Fruit fly (Drosophila melanogaster): Measurements from ENCODE around the gene CG42337.
A peak's percentile ranks its signal among the peaks of the same experiment; 100 is the strongest.

The CG42337 gene

DNA sequence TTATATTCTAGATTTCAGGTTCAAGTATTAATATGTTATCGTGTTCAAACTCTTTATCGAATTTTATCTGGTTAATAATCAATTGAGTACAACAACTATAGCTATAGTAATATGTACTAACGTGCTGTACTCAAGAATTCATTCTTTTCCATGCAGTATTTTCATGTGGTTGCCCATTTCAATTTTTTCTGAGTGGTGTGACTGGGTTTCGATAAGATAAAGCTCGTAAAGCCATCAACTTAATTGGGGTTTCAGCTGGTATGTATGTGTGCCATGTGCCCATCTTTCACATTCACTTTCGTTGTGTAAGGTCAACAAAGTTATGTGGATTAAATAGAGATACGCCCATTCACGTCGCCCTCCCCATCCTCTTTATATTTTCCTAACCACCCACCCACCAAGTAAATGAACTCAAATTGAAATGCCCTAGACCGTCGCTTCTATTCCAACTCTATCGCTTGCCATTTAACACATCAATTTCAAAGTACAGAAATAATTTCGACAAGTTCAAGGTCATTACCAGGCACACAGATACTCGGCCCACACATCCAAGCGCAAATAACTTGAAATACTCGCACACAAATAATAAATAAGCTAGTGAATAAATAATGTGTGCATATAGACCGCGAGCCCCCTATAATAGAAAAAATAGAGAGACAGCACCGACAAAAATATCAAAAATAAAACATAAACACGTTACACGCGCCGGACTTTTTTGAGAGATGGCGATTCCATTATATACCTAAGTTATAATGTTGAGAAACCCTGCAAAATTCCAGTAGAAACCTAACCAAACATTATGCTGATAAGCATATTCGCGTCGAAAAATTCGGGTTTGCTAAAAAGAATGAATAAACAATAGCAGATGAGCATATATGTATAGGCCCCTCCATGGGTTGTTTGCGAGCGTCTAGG lies 11.7 kb upstream of the CG42337 start (continued):
- no peak for TF ChIP-seq nerfin-1 (tag; optimal IDR thresholded peaks at IDR 0.05)
- TF ChIP-seq CG12071 (GFP tag; optimal IDR thresholded peaks at IDR 0.05): peak; percentile 4
- no peak for TF ChIP-seq CG11085 (GFP tag; IDR thresholded peaks at IDR 0.05)
- TF ChIP-seq Elba2 (GFP tag; optimal IDR thresholded peaks at IDR 0.05): no peak
- TF ChIP-seq exex (tag; optimal IDR thresholded peaks at IDR 0.05): peak; percentile 78
- peak; percentile 32 for TF ChIP-seq gem (tag; optimal IDR thresholded peaks at IDR 0.05)
- no peak for TF ChIP-seq Dll (GFP tag; IDR thresholded peaks at IDR 0.05; ENCODE audit: partially characterized antibody)
- TF ChIP-seq Doc2 (GFP tag; IDR thresholded peaks at IDR 0.05): no peak
- TF ChIP-seq CG15269 (tag; optimal IDR thresholded peaks at IDR 0.05): no peak
- no peak for TF ChIP-seq slp2 (GFP tag; optimal IDR thresholded peaks at IDR 0.05)
- TF ChIP-seq oc (tag; optimal IDR thresholded peaks at IDR 0.05): no peak
- no peak for TF ChIP-seq CG2889 (GFP tag; IDR thresholded peaks at IDR 0.05)
- no peak for TF ChIP-seq CG5180 (GFP tag; optimal IDR thresholded peaks at IDR 0.05)
- TF ChIP-seq CG33557 (GFP tag; optimal IDR thresholded peaks at IDR 0.05): peak; percentile 14
- peak; percentile 59 for TF ChIP-seq bab2 (GFP tag; optimal IDR thresholded peaks at IDR 0.05)
- no peak for TF ChIP-seq dati (GFP tag; IDR thresholded peaks at IDR 0.05)
- no peak for TF ChIP-seq CG33213 (GFP tag; optimal IDR thresholded peaks at IDR 0.05)
- no peak for TF ChIP-seq CG11093 (GFP tag; IDR thresholded peaks at IDR 0.05)
- TF ChIP-seq CG15011 (GFP tag; optimal IDR thresholded peaks at IDR 0.05): peak; percentile 29
- no peak for TF ChIP-seq h (optimal IDR thresholded peaks at IDR 0.05)
- no peak for TF ChIP-seq Scr (GFP tag; IDR thresholded peaks at IDR 0.05; ENCODE audit: partially characterized antibody)
- no peak for TF ChIP-seq emc (GFP tag; optimal IDR thresholded peaks at IDR 0.05)
- no peak for TF ChIP-seq CG2199 (GFP tag; IDR thresholded peaks at IDR 0.05)
- TF ChIP-seq CG2120 (GFP tag; optimal IDR thresholded peaks at IDR 0.05): peak; percentile 47
- TF ChIP-seq Dek (tag; optimal IDR thresholded peaks at IDR 0.05): no peak
- no peak for TF ChIP-seq slou (GFP tag; optimal IDR thresholded peaks at IDR 0.05)
- TF ChIP-seq crc (GFP tag; optimal IDR thresholded peaks at IDR 0.05): no peak
- TF ChIP-seq luna (GFP tag; optimal IDR thresholded peaks at IDR 0.05): peak; percentile 45
- TF ChIP-seq trem (tag; optimal IDR thresholded peaks at IDR 0.05): no peak
- TF ChIP-seq CHES-1-like (GFP tag; optimal IDR thresholded peaks at IDR 0.05): no peak
- no peak for TF ChIP-seq fd96Cb (tag; optimal IDR thresholded peaks at IDR 0.05)
- no peak for TF ChIP-seq HLH54F (GFP tag; optimal IDR thresholded peaks at IDR 0.05)
- TF ChIP-seq sd (tag; optimal IDR thresholded peaks at IDR 0.05): peak; percentile 96
- no peak for TF ChIP-seq psq (GFP tag; optimal IDR thresholded peaks at IDR 0.05)
- TF ChIP-seq Fer3 (tag; optimal IDR thresholded peaks at IDR 0.05): no peak
- TF ChIP-seq gcm2 (GFP tag; optimal IDR thresholded peaks at IDR 0.05): no peak
- no peak for TF ChIP-seq Doc3 (GFP tag; IDR thresholded peaks at IDR 0.05; ENCODE audit: partially characterized antibody)
- no peak for TF ChIP-seq MTF-1 (GFP tag; optimal IDR thresholded peaks at IDR 0.05; ENCODE audit: borderline replicate concordance)
- TF ChIP-seq Hmr (GFP tag; optimal IDR thresholded peaks at IDR 0.05): peak; percentile 61
- no peak for TF ChIP-seq CG13624 (GFP tag; optimal IDR thresholded peaks at IDR 0.05)
- TF ChIP-seq kay (GFP tag; optimal IDR thresholded peaks at IDR 0.05): no peak
- no peak for TF ChIP-seq NfI (GFP tag; optimal IDR thresholded peaks at IDR 0.05)
- TF ChIP-seq zen2 (GFP tag; IDR thresholded peaks at IDR 0.05; ENCODE audit: partially characterized antibody): no peak
- TF ChIP-seq pho (GFP tag; optimal IDR thresholded peaks at IDR 0.05): peak; percentile 38
- TF ChIP-seq Dip3 (GFP tag; optimal IDR thresholded peaks at IDR 0.05): no peak
- no peak for TF ChIP-seq Optix (GFP tag; IDR thresholded peaks at IDR 0.05)
- TF ChIP-seq ap (GFP tag; IDR thresholded peaks at IDR 0.05): no peak
- TF ChIP-seq CG15696 (tag; optimal IDR thresholded peaks at IDR 0.05): peak; percentile 46
- TF ChIP-seq CG34422 (GFP tag; IDR thresholded peaks at IDR 0.05): no peak

Data from whole organism, embryonic.